Worm (Caenorhabditis elegans) whole organism, mixed stage, embryonic: ENCODE measurements around the gene R08D7.4.

Source experiments
- blmp-1 ChIP-seq: fragments of 150-350 bp; optimal IDR thresholded peaks from 2 replicates; lab custom pipeline; 2014; ENCODE audit warnings: missing biosample characterization, missing genetic modification characterization
- lsy-2 ChIP-seq: fragments of 150-350 bp; optimal IDR thresholded peaks from 2 replicates; lab custom pipeline; 2014; ENCODE audit warnings: missing biosample characterization, missing genetic modification characterization
- nhr-2 ChIP-seq: fragments of 150-350 bp; optimal IDR thresholded peaks from 2 replicates; lab custom pipeline; 2014; ENCODE audit warnings: missing biosample characterization, missing genetic modification characterization
- nhr-237 ChIP-seq: fragments of 150-350 bp; optimal IDR thresholded peaks from 2 replicates; lab custom pipeline; 2014; ENCODE audit warnings: missing biosample characterization, missing genetic modification characterization
- nhr-76 ChIP-seq: sonication (generic microtip); optimal IDR thresholded peaks from 2 replicates; lab custom pipeline; 2017; ENCODE audit warnings: missing biosample characterization, missing genetic modification characterization
- unc-39 ChIP-seq: fragments of 150-350 bp; optimal IDR thresholded peaks from 2 replicates; lab custom pipeline; 2014; ENCODE audit warnings: missing biosample characterization, missing genetic modification characterization

ce11 chrIII:8973163-8973562 is 1.5 kb downstream of the R08D7.4 start:
- TF ChIP-seq nhr-76 (tag; lab: Kevin White, UChicago) = no peak
- no peak for TF ChIP-seq unc-39 (tag; lab: Kevin White, UChicago)
- TF ChIP-seq nhr-237 = no peak
- TF ChIP-seq nhr-2 (tag; lab: Kevin White, UChicago) = no peak
- no peak for TF ChIP-seq lsy-2
- no peak for TF ChIP-seq blmp-1 (tag; lab: Kevin White, UChicago)
